Fruit fly (Drosophila melanogaster): ENCODE data around the gene nrv1.

The nrv1 gene

DNA sequence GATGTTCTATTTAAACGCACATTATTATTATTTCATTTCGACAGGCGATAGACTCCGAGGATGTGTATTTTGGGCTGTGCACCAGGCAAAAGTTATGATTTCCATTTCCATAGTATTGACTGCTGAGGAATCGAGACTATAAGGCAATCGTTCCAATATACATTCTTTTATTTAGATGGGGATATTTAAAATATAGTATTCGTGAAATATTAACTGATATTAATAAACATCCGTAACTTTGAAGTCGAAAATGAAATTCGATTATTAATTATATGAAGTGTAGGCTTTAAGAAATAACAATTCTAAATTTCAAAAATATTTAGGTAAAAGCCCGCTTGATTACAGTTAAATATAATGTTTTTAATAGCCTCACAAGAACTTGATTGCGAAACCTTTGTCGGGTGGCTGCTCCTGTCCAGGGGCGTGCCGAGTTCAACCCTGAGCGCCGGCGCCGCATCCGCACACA, 43.6 kb upstream of the nrv1 start (continued):
- peak; percentile 17 for TF ChIP-seq en (GFP tag; optimal IDR thresholded peaks at IDR 0.05)
- TF ChIP-seq peb (GFP tag; IDR thresholded peaks at IDR 0.05): no peak
- TF ChIP-seq nerfin-1 (tag; optimal IDR thresholded peaks at IDR 0.05): peak; percentile 12
- peak; percentile 77 for TF ChIP-seq zfh1 (GFP tag; IDR thresholded peaks at IDR 0.05)
- TF ChIP-seq sr (GFP tag; IDR thresholded peaks at IDR 0.05): no peak
- no peak for TF ChIP-seq NFAT (GFP tag; IDR thresholded peaks at IDR 0.05)
- TF ChIP-seq CG12744 (GFP tag; optimal IDR thresholded peaks at IDR 0.05): no peak
- TF ChIP-seq CTCF (GFP tag; optimal IDR thresholded peaks at IDR 0.05): no peak
- no peak for TF ChIP-seq zfh2 (GFP tag; optimal IDR thresholded peaks at IDR 0.05)
- TF ChIP-seq Gug (GFP tag; IDR thresholded peaks at IDR 0.05): no peak
- no peak for TF ChIP-seq Kr (GFP tag; optimal IDR thresholded peaks at IDR 0.05)
- peak; percentile 54; the same call in 1 of the 2 replicates for TF ChIP-seq CG10959 (GFP tag; IDR thresholded peaks at IDR 0.05)
- TF ChIP-seq kay (GFP tag; optimal IDR thresholded peaks at IDR 0.05): no peak
- TF ChIP-seq org-1 (GFP tag; optimal IDR thresholded peaks at IDR 0.05): peak; percentile 24
- peak; percentile 61 for TF ChIP-seq CG6689 (GFP tag; IDR thresholded peaks at IDR 0.05)
- no peak for TF ChIP-seq gce (GFP tag; IDR thresholded peaks at IDR 0.05)
- TF ChIP-seq Hr51 (GFP tag; optimal IDR thresholded peaks at IDR 0.05): peak in 1 of 2 experiments; percentile 49
- TF ChIP-seq CG34422 (GFP tag; IDR thresholded peaks at IDR 0.05): no peak
- no peak for TF ChIP-seq CG11456 (GFP tag; IDR thresholded peaks at IDR 0.05)
- no peak for TF ChIP-seq gro (GFP tag; optimal IDR thresholded peaks at IDR 0.05)
- TF ChIP-seq NK7.1 (GFP tag; optimal IDR thresholded peaks at IDR 0.05): no peak
- TF ChIP-seq Bgb (GFP tag; IDR thresholded peaks at IDR 0.05; ENCODE audit: partially characterized antibody): no peak
- TF ChIP-seq zen2 (GFP tag; IDR thresholded peaks at IDR 0.05; ENCODE audit: partially characterized antibody): no peak
- no peak for TF ChIP-seq CG12769 (tag; optimal IDR thresholded peaks at IDR 0.05)
- TF ChIP-seq CkIIα-i1 (GFP tag; IDR thresholded peaks at IDR 0.05): no peak
- TF ChIP-seq sens-2 (GFP tag; IDR thresholded peaks at IDR 0.05): peak; percentile 37; the same call in 1 of the 2 replicates
- TF ChIP-seq CG3407 (GFP tag; optimal IDR thresholded peaks at IDR 0.05): peak; percentile 12
- no peak for TF ChIP-seq sisA (GFP tag; IDR thresholded peaks at IDR 0.05)
- TF ChIP-seq Dbx (GFP tag; IDR thresholded peaks at IDR 0.05): no peak
- 0 out of 2 replicates have a peak, but pooled peaks have one; percentile 7 for TF ChIP-seq ap (GFP tag; IDR thresholded peaks at IDR 0.05)
- TF ChIP-seq vnd (GFP tag; IDR thresholded peaks at IDR 0.05; ENCODE audit: partially characterized antibody): no peak
- no peak for TF ChIP-seq CHES-1-like (GFP tag; optimal IDR thresholded peaks at IDR 0.05)
- peak; percentile 12 for TF ChIP-seq CG13296 (GFP tag; optimal IDR thresholded peaks at IDR 0.05)
- no peak for TF ChIP-seq cad (GFP tag; optimal IDR thresholded peaks at IDR 0.05)
- TF ChIP-seq dati (GFP tag; IDR thresholded peaks at IDR 0.05): no peak
- no peak for TF ChIP-seq br (optimal IDR thresholded peaks at IDR 0.05)
- no peak for TF ChIP-seq tup (GFP tag; optimal IDR thresholded peaks at IDR 0.05)
- TF ChIP-seq MTF-1 (GFP tag; optimal IDR thresholded peaks at IDR 0.05; ENCODE audit: borderline replicate concordance): no peak
- TF ChIP-seq pros (GFP tag; optimal IDR thresholded peaks at IDR 0.05): no peak
- TF ChIP-seq CG12104 (GFP tag; optimal IDR thresholded peaks at IDR 0.05): peak; percentile 31
- TF ChIP-seq unpg (GFP tag; optimal IDR thresholded peaks at IDR 0.05): peak; percentile 26
- no peak for TF ChIP-seq CG15073 (GFP tag; optimal IDR thresholded peaks at IDR 0.05)
- no peak for TF ChIP-seq GATAe (GFP tag; conservative IDR thresholded peaks at IDR 0.05)
- no peak for TF ChIP-seq CG4360 (GFP tag; IDR thresholded peaks at IDR 0.05)
- no peak for TF ChIP-seq kni (GFP tag; optimal IDR thresholded peaks at IDR 0.05)
- TF ChIP-seq gsb-n (tag; optimal IDR thresholded peaks at IDR 0.05): no peak
- TF ChIP-seq bowl (GFP tag; IDR thresholded peaks at IDR 0.05): no peak
- no peak for TF ChIP-seq Dfd (GFP tag; optimal IDR thresholded peaks at IDR 0.05)
- no peak for TF ChIP-seq CG11696 (GFP tag; IDR thresholded peaks at IDR 0.05)
- no peak for TF ChIP-seq mld (GFP tag; IDR thresholded peaks at IDR 0.05; ENCODE audit: partially characterized antibody)
- TF ChIP-seq CG3838 (GFP tag; optimal IDR thresholded peaks at IDR 0.05): no peak
- TF ChIP-seq CG8089 (GFP tag; optimal IDR thresholded peaks at IDR 0.05): no peak
- peak; percentile 50 for TF ChIP-seq CG17359 (tag; optimal IDR thresholded peaks at IDR 0.05)
